Fruit fly (Drosophila melanogaster) whole organism, adult: Measurements from ENCODE around the gene CycJ.

Experiments used
- CG11617 ChIP-seq: fragments of 200-800 bp; sonication (Bioruptor generic); optimal IDR thresholded peaks from 2 replicates; lab custom pipeline; 2017; ENCODE audit warnings: mild to moderate bottlenecking, missing biosample characterization, missing genetic modification reagents, missing genetic modification characterization
- CG12768 ChIP-seq: fragments of 200-800 bp; sonication (Bioruptor generic); optimal IDR thresholded peaks from 2 replicates; lab custom pipeline; 2017; ENCODE audit warnings: missing biosample characterization, missing genetic modification characterization, mild to moderate bottlenecking, moderate library complexity, missing genetic modification reagents
- CG14711 ChIP-seq: fragments of 200-800 bp; sonication (Bioruptor generic); optimal IDR thresholded peaks from 2 replicates; lab custom pipeline; 2018; ENCODE audit warnings: missing biosample characterization, mild to moderate bottlenecking, missing genetic modification characterization, moderate library complexity
- CG1620 ChIP-seq: fragments of 200-800 bp; sonication (Bioruptor generic); optimal IDR thresholded peaks from 2 replicates; lab custom pipeline; 2016; ENCODE audit warnings: missing biosample characterization, missing genetic modification characterization
- CG33017 ChIP-seq: fragments of 200-800 bp; sonication (Bioruptor generic); optimal IDR thresholded peaks from 2 replicates; lab custom pipeline; 2018; ENCODE audit warnings: missing biosample characterization, mild to moderate bottlenecking, missing genetic modification characterization, moderate library complexity
- CG5204 ChIP-seq: fragments of 200-800 bp; sonication (Bioruptor generic); optimal IDR thresholded peaks from 2 replicates; lab custom pipeline; 2016; ENCODE audit warnings: missing biosample characterization, missing genetic modification characterization
- CG7045 ChIP-seq: fragments of 200-800 bp; sonication (Bioruptor generic); optimal IDR thresholded peaks from 2 replicates; lab custom pipeline; 2017; ENCODE audit warnings: missing biosample characterization, mild to moderate bottlenecking, missing genetic modification characterization
- CG7101 ChIP-seq: fragments of 200-800 bp; sonication (Bioruptor generic); optimal IDR thresholded peaks from 2 replicates; lab custom pipeline; 2018; ENCODE audit warnings: missing biosample characterization, mild to moderate bottlenecking, missing genetic modification characterization, moderate library complexity
- Clk ChIP-seq: fragments of 200-800 bp; sonication (Bioruptor generic); optimal IDR thresholded peaks from 2 replicates; lab custom pipeline; 2017; ENCODE audit warnings: missing biosample characterization, missing genetic modification characterization
- Crg-1 ChIP-seq: fragments of 200-800 bp; sonication (Bioruptor generic); optimal IDR thresholded peaks from 2 replicates; lab custom pipeline; 2016; ENCODE audit warnings: missing biosample characterization, missing genetic modification characterization
- Hr96 ChIP-seq: fragments of 200-800 bp; sonication (Bioruptor generic); optimal IDR thresholded peaks from 2 replicates; lab custom pipeline; 2016; ENCODE audit warnings: missing biosample characterization, missing genetic modification characterization
- Mnt ChIP-seq: fragments of 200-800 bp; sonication (Bioruptor generic); optimal IDR thresholded peaks from 2 replicates; lab custom pipeline; 2016; ENCODE audit warnings: missing biosample characterization, mild to moderate bottlenecking, missing genetic modification characterization
- bab1 ChIP-seq: fragments of 200-800 bp; sonication (Bioruptor generic); optimal IDR thresholded peaks from 3 replicates; lab custom pipeline; 2019; ENCODE audit warnings: missing biosample characterization, mild to moderate bottlenecking, missing genetic modification characterization, moderate library complexity
- cic ChIP-seq: fragments of 200-800 bp; sonication (Bioruptor generic); optimal IDR thresholded peaks from 2 replicates; lab custom pipeline; 2017; ENCODE audit warnings: missing biosample characterization, mild to moderate bottlenecking, missing genetic modification characterization, moderate library complexity
- cnc ChIP-seq, 2 experiments: fragments of >200 bp; optimal IDR thresholded peaks; 2 replicates each; lab custom pipeline; 2017
- kay ChIP-seq: fragments of 200-800 bp; sonication (Bioruptor generic); peaks from one replicate; lab custom pipeline; 2016; ENCODE audit warnings: missing biosample characterization, missing genetic modification characterization, borderline replicate concordance
- ovo ChIP-seq: fragments of 200-800 bp; sonication (Bioruptor generic); optimal IDR thresholded peaks from 2 replicates; lab custom pipeline; 2016; ENCODE audit warnings: missing biosample characterization, missing genetic modification characterization
- pad ChIP-seq: fragments of 200-800 bp; sonication (Bioruptor generic); optimal IDR thresholded peaks from 3 replicates; lab custom pipeline; 2017; ENCODE audit warnings: missing biosample characterization, missing genetic modification characterization, mild to moderate bottlenecking, moderate library complexity, missing genetic modification reagents
- tj ChIP-seq: fragments of 200-800 bp; sonication (Bioruptor generic); optimal IDR thresholded peaks from 3 replicates; lab custom pipeline; 2017; ENCODE audit warnings: missing biosample characterization, mild to moderate bottlenecking, missing genetic modification characterization, moderate library complexity
- toe ChIP-seq: fragments of 200-800 bp; sonication (Bioruptor generic); optimal IDR thresholded peaks from 2 replicates; lab custom pipeline; 2016; ENCODE audit warnings: missing biosample characterization, missing genetic modification characterization

The CycJ gene

dm6 chr3L:3420674-3421073 lies 45.6 kb upstream of the CycJ start:
- TF ChIP-seq Mnt (GFP tag; lab: Kevin White, UChicago) (no peak), CG7045 (GFP tag; lab: Kevin White, UChicago) (no peak), tj (GFP tag; lab: Kevin White, UChicago) (no peak), Crg-1 (GFP tag; lab: Kevin White, UChicago) (no peak), CG1620 (no peak), kay (GFP tag; lab: Kevin White, UChicago) (no peak), pad (no peak), toe (GFP tag; lab: Kevin White, UChicago) (no peak), CG33017 (tag; lab: Kevin White, UChicago) (no peak), ovo (GFP tag; lab: Kevin White, UChicago) (no peak)

- TF ChIP-seq tj (GFP tag; lab: Kevin White, UChicago): peak; percentile 8
- TF ChIP-seq bab1 (GFP tag; lab: Kevin White, UChicago): no peak
These were observed 43.2 kb upstream of the CycJ start for dm6 chr3L:3423006-3423405.

DNA sequence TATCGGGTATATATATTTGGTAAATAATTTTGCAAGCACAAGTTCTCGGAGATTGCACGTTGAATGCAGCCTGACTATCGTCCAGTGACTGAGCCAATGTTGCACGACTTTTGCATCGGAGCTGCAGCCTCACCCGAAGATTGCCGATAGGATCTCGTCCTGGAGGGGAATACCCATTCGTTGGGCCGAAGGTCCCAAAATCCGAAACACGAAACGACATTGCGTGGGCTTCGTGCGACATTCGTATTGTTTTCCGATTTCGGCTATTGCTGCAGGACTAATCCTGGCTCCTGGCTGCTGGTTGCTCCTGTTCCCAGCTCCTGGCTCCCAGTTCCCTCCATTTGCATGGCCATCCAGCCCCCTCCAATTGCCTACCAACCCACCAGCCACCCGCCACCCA lies 41.4 kb upstream of the CycJ start, which contains the start of gene sty:
Gene sty (minus strand): TSS at position 90 of the 400 bp plus-strand sequence.
- TF ChIP-seq cnc (optimal IDR thresholded peaks at IDR 0.05; lab: Kevin White, UChicago) (no peak), CG14711 (tag; lab: Kevin White, UChicago) (no peak), pad (peak; percentile 86)

dm6 chr3L:3427037-3427436 lies 39.2 kb upstream of the CycJ start:
- TF ChIP-seq Clk (GFP tag; lab: Kevin White, UChicago) (no peak), Crg-1 (GFP tag; lab: Kevin White, UChicago) (no peak), CG14711 (tag; lab: Kevin White, UChicago) (no peak), pad (peak; percentile 41), CG12768 (GFP tag; lab: Kevin White, UChicago) (no peak)

- TF ChIP-seq cic (GFP tag; lab: Kevin White, UChicago): peak; percentile 60
- TF ChIP-seq CG14711 (tag; lab: Kevin White, UChicago): no peak
- TF ChIP-seq toe (GFP tag; lab: Kevin White, UChicago): no peak
- TF ChIP-seq Hr96 (GFP tag; lab: Kevin White, UChicago): no peak
- TF ChIP-seq Mnt (GFP tag; lab: Kevin White, UChicago): no peak
- TF ChIP-seq ovo (GFP tag; lab: Kevin White, UChicago): no peak
- no peak for TF ChIP-seq CG5204 (GFP tag; lab: Kevin White, UChicago)
- TF ChIP-seq CG12768 (GFP tag; lab: Kevin White, UChicago): peak; percentile 21
- no peak for TF ChIP-seq Crg-1 (GFP tag; lab: Kevin White, UChicago)
- no peak for TF ChIP-seq CG7101 (tag; lab: Kevin White, UChicago)
These were observed 35.1 kb upstream of the CycJ start for dm6 chr3L:3431061-3431648.

DNA sequence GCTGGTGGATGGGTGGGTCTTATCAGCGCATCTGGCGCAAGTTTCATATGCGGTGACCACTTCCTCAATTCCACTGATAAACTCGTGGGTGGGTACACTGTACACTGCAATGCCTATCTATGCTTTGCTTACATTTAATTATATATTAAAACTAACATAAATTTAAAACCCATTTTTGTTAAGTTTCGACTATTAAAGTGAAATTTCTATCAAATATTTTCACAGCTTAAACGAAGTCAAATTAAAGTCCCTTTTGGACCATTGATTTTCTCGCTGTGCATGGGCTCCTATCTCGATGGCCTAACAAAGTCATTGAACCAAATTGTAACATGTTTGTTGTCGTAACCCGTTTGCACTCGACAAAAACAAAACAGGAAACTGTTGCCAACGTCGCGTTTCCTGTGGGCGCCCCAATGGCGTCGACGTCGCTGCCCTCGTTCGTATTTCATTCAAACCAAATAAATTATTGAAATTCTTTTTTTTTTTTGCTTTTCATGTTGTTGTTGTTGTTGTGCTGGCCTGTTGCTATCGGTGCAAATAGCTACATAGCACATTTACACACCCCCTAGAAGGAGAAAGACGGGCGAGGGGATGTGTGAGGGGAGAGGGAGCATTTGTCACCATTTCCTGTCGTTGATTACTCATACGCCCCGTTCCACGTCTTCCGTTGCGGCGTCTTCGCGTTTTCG lies 33.4 kb upstream of the CycJ start:
- TF ChIP-seq Mnt (GFP tag; lab: Kevin White, UChicago): peak; percentile 39
- TF ChIP-seq Clk (GFP tag; lab: Kevin White, UChicago): no peak
- TF ChIP-seq CG14711 (tag; lab: Kevin White, UChicago): peak; percentile 69
- peak; percentile 45 for TF ChIP-seq pad
- peak; percentile 21 for TF ChIP-seq toe (GFP tag; lab: Kevin White, UChicago)
- TF ChIP-seq Hr96 (GFP tag; lab: Kevin White, UChicago): peak; percentile 22
- TF ChIP-seq CG11617 (GFP tag; lab: Kevin White, UChicago): peak; percentile 59
- no peak for TF ChIP-seq CG1620
- peak; percentile 66 for TF ChIP-seq CG33017 (tag; lab: Kevin White, UChicago)
- peak; percentile 60 for TF ChIP-seq CG5204 (GFP tag; lab: Kevin White, UChicago)
- TF ChIP-seq cic (GFP tag; lab: Kevin White, UChicago): peak; percentile 41
- peak; percentile 89 for TF ChIP-seq kay (GFP tag; lab: Kevin White, UChicago)
- TF ChIP-seq tj (GFP tag; lab: Kevin White, UChicago): peak; percentile 35
- peak; percentile 43 for TF ChIP-seq CG12768 (GFP tag; lab: Kevin White, UChicago)
- TF ChIP-seq CG7045 (GFP tag; lab: Kevin White, UChicago): peak; percentile 69
- TF ChIP-seq Crg-1 (GFP tag; lab: Kevin White, UChicago): no peak
- peak; percentile 82 for TF ChIP-seq CG7101 (tag; lab: Kevin White, UChicago)
- no peak for TF ChIP-seq bab1 (GFP tag; lab: Kevin White, UChicago)
- TF ChIP-seq ovo (GFP tag; lab: Kevin White, UChicago): no peak
- no peak for TF ChIP-seq cnc (optimal IDR thresholded peaks at IDR 0.05; lab: Kevin White, UChicago)

DNA sequence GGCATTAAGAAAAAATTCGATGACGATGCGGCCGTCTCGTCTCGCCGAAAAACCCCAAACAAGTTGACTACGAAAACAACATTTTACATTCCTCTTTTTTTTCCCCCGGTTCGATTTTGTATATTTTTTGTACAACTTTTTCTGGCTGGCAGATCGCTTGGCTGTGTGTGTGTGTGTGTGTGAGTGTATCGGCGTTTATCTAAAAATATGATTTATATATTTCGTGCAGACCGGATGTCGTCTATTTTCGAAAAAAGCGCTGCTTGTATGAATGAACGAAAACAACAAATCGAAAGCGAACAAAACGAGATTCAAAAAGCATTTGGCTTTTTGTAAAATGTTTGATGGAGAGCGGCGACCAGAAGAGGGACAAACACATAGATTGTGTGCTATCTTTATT lies 32.3 kb upstream of the CycJ start:
- TF ChIP-seq Clk (GFP tag; lab: Kevin White, UChicago): no peak
- no peak for TF ChIP-seq pad
- TF ChIP-seq toe (GFP tag; lab: Kevin White, UChicago): no peak
- no peak for TF ChIP-seq bab1 (GFP tag; lab: Kevin White, UChicago)
- no peak for TF ChIP-seq CG14711 (tag; lab: Kevin White, UChicago)
- TF ChIP-seq CG12768 (GFP tag; lab: Kevin White, UChicago): no peak
- no peak for TF ChIP-seq tj (GFP tag; lab: Kevin White, UChicago)
- no peak for TF ChIP-seq kay (GFP tag; lab: Kevin White, UChicago)
- no peak for TF ChIP-seq Mnt (GFP tag; lab: Kevin White, UChicago)
- TF ChIP-seq CG7101 (tag; lab: Kevin White, UChicago): no peak
- no peak for TF ChIP-seq CG1620
- TF ChIP-seq Hr96 (GFP tag; lab: Kevin White, UChicago): no peak
- TF ChIP-seq cic (GFP tag; lab: Kevin White, UChicago): no peak
- no peak for TF ChIP-seq Crg-1 (GFP tag; lab: Kevin White, UChicago)
